Worm (Caenorhabditis elegans): ENCODE data around the gene cas-1.

The cas-1 gene

ce11 chrX:16813606-16814330, at the start of gene cas-1:
cas-1 (minus strand) TSS chrX:16813656.
- TF ChIP-seq cebp-1 (GFP tag; IDR thresholded peaks at IDR 0.05) = peak; percentile 84
- peak; percentile 95 for TF ChIP-seq cebp-1 (tag; optimal IDR thresholded peaks at IDR 0.05)
- no peak for TF ChIP-seq ZK185.1 (tag; optimal IDR thresholded peaks at IDR 0.05; ENCODE audit: poor library complexity, severe bottlenecking)
- TF ChIP-seq mxl-1 (tag; optimal IDR thresholded peaks at IDR 0.05) = no peak
- no peak for TF ChIP-seq Y79H2A.3 (GFP tag; conservative IDR thresholded peaks at IDR 0.05)
- no peak for TF ChIP-seq nhr-179 (tag; optimal IDR thresholded peaks at IDR 0.05)
- TF ChIP-seq K12H6.12 (tag; optimal IDR thresholded peaks at IDR 0.05) = peak; percentile 7
- peak; percentile 84 for TF ChIP-seq mcd-1 (GFP tag; IDR thresholded peaks at IDR 0.05)
- TF ChIP-seq nfya-2 (GFP tag; IDR thresholded peaks at IDR 0.05) = no peak
- peak; percentile 31; the same call in 1 of the 2 replicates for TF ChIP-seq hmg-1.2 (GFP tag; IDR thresholded peaks at IDR 0.05)

DNA sequence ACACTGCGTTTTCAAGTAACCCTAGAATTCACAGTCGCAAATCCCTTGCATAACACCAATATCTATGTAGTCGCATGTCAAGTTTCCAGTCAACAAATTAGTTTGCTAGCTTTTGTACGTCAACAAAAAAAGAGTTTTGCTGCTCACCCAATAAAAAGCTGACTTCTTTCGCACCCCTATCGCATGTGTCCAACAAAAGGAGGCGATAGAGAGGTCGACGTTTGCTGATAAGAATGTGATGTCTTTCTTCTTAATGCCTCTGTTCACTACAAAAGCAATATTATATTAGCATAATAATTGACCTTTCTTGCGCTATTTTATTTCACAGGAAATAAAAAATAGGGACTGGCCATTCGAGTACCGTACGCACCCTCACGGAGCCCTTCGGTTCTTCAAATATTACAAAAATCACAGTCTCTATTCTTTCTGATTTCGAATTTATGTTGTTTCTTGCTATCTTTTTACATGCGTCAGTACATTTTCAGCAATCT, 46.5 kb upstream of the cas-1 start, which contains the start of gene T20F7.3:
T20F7.3 (plus strand) TSS at position 441 of the 491 bp plus-strand sequence.
- no peak for TF ChIP-seq madf-3 (GFP tag; IDR thresholded peaks at IDR 0.05)
- TF ChIP-seq nhr-80 (tag; optimal IDR thresholded peaks at IDR 0.05) = peak; percentile 65
- TF ChIP-seq dox-1 (GFP tag; IDR thresholded peaks at IDR 0.05) = no peak
- no peak for TF ChIP-seq hrde-1 (tag; optimal IDR thresholded peaks at IDR 0.05; ENCODE audit: borderline replicate concordance)

DNA sequence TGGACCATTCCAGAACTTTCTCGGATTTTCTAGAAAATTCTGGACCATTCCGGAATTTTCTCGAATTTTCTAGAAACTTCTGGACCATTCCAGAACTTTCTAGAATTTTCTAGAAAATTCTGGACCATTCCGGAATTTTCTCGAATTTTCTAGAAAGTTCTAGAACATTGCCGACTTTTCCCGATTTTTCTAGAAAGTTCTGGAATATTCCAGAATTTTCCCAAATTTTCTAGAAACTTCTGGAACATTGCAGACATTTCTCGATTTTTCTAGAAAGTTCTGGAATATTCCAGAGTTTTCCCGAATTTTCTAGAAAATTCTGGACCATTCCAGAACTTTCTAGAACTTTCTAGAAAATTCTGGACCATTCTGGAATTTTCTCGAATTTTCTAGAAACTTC, 37.9 kb upstream of the cas-1 start:
- TF ChIP-seq nfyb-1 (GFP tag; IDR thresholded peaks at IDR 0.05) (0 out of 2 replicates have a peak, but pooled peaks have one; percentile 26), dox-1 (GFP tag; IDR thresholded peaks at IDR 0.05) (peak; percentile 71), hsf-1 (GFP tag; IDR thresholded peaks at IDR 0.05) (peak; percentile 97), egrh-3 (GFP tag; IDR thresholded peaks at IDR 0.05) (peak; percentile 63)

ce11 chrX:16844924-16845323, 31.5 kb upstream of the cas-1 start, which contains the start of gene F41G4.8:
F41G4.8 (minus strand) TSS chrX:16845024.
- TF ChIP-seq aptf-2 (GFP tag; conservative IDR thresholded peaks at IDR 0.05) = no peak
- TF ChIP-seq dox-1 (GFP tag; IDR thresholded peaks at IDR 0.05) = no peak
- TF ChIP-seq dpl-1 (GFP tag; optimal IDR thresholded peaks at IDR 0.05) = no peak

DNA sequence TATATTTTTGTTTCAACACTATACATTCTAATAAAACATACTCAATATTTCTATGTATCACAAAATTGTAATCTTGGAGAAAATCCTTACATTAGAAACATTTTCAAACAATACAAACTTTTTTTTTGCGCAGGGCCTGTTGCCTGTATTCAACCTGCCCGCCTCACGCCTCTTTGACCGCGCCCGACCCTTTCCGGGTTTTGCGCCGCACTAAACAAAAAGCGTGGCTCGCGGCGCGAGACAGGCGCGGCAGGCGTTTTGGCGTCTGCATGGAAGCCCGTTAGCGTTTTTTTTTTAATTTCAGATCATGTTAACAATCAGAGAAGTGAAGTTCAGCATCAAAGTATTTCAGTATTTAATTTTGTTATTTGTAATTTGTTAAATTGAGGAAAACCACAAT, 29.5 kb upstream of the cas-1 start:
- TF ChIP-seq zfh-2 (GFP tag; conservative IDR thresholded peaks at IDR 0.05) (peak; percentile 84), snpc-4 (GFP tag; optimal IDR thresholded peaks at IDR 0.05) (no peak), snpc-4 (tag; optimal IDR thresholded peaks at IDR 0.05) (peak in 1 of 4 experiments; percentile 46), unc-62 (GFP tag; optimal IDR thresholded peaks at IDR 0.05) (no peak), aptf-2 (GFP tag; conservative IDR thresholded peaks at IDR 0.05) (0 out of 2 replicates have a peak, but pooled peaks have one; percentile 16), ceh-79 (tag; optimal IDR thresholded peaks at IDR 0.05) (no peak), hmg-1.2 (GFP tag; IDR thresholded peaks at IDR 0.05) (no peak), egl-18 (GFP tag; IDR thresholded peaks at IDR 0.05) (no peak), cebp-1 (GFP tag; IDR thresholded peaks at IDR 0.05) (no peak), cebp-1 (tag; optimal IDR thresholded peaks at IDR 0.05) (no peak)

ce11 chrX:16840738-16841137, 27.3 kb upstream of the cas-1 start, which contains the start of gene dyla-1:
dyla-1 (plus strand) TSS chrX:16841038.
- no peak for TF ChIP-seq madf-10 (tag; optimal IDR thresholded peaks at IDR 0.05)
- TF ChIP-seq let-607 (tag; optimal IDR thresholded peaks at IDR 0.05) = no peak
- no peak for TF ChIP-seq F10E7.11 (tag; optimal IDR thresholded peaks at IDR 0.05)
- no peak for TF ChIP-seq T26A5.8 (tag; optimal IDR thresholded peaks at IDR 0.05)
- TF ChIP-seq zim-3 (tag; optimal IDR thresholded peaks at IDR 0.05) = no peak
- TF ChIP-seq let-526 (GFP tag; IDR thresholded peaks at IDR 0.05) = no peak

Measured in whole organism, young adult.